Fruit fly (Drosophila melanogaster) whole organism, embryonic: Measurements from ENCODE around the gene CG14400.

ENCODE experiments used
- Asciz ChIP-seq: fragments of 200-800 bp; sonication (Bioruptor generic); optimal IDR thresholded peaks from 2 replicates; lab custom pipeline; 2017; ENCODE audit warnings: missing biosample characterization, mild to moderate bottlenecking, missing genetic modification characterization, missing genetic modification reagents
- BEAF-32 ChIP-seq: fragments of 200-800 bp; sonication (Bioruptor generic); optimal IDR thresholded peaks from 3 replicates; lab custom pipeline; 2017; ENCODE audit warnings: missing biosample characterization, missing genetic modification characterization, mild to moderate bottlenecking, moderate library complexity, missing genetic modification reagents
- Bdp1 ChIP-seq: fragments of 200-800 bp; sonication (Bioruptor generic); optimal IDR thresholded peaks from 3 replicates; lab custom pipeline; 2016; ENCODE audit warnings: missing biosample characterization, missing genetic modification characterization
- BtbVII ChIP-seq: fragments of 200-800 bp; sonication (Bioruptor generic); optimal IDR thresholded peaks from 3 replicates; lab custom pipeline; 2017; ENCODE audit warnings: missing biosample characterization, mild to moderate bottlenecking, missing genetic modification characterization
- CG12236 ChIP-seq: fragments of 200-800 bp; sonication (Bioruptor generic); optimal IDR thresholded peaks from 2 replicates; lab custom pipeline; 2016; ENCODE audit warnings: missing biosample characterization, missing genetic modification characterization
- CG12659 ChIP-seq: fragments of 200-800 bp; sonication (Bioruptor generic); optimal IDR thresholded peaks from 3 replicates; lab custom pipeline; 2017; ENCODE audit warnings: mild to moderate bottlenecking, missing biosample characterization, missing genetic modification reagents, missing genetic modification characterization
- CG14050 ChIP-seq: fragments of 200-800 bp; sonication (Bioruptor generic); IDR thresholded peaks from 3 replicates; pipeline ENCODE4 v1.3.6; 2022; ENCODE audit warnings: missing biosample characterization, missing genetic modification characterization
- CG14860 ChIP-seq: fragments of 200-800 bp; sonication (Bioruptor generic); IDR thresholded peaks from 3 replicates; pipeline ENCODE4 v1.3.6; 2022; ENCODE audit warnings: missing biosample characterization, missing genetic modification characterization; ENCODE audit not compliant: partially characterized antibody
- CG1647 ChIP-seq: fragments of 200-800 bp; sonication (Bioruptor generic); optimal IDR thresholded peaks from 3 replicates; lab custom pipeline; 2016; ENCODE audit warnings: missing biosample characterization, missing genetic modification characterization
- CG1792 ChIP-seq: fragments of 200-800 bp; sonication (Bioruptor generic); optimal IDR thresholded peaks from 2 replicates; lab custom pipeline; 2016; ENCODE audit warnings: missing biosample characterization, missing genetic modification characterization
- CG2116 ChIP-seq: fragments of 200-800 bp; sonication (Bioruptor generic); optimal IDR thresholded peaks from 3 replicates; lab custom pipeline; 2018; ENCODE audit warnings: missing biosample characterization, mild to moderate bottlenecking, missing genetic modification characterization
- CG31388 ChIP-seq: fragments of 200-800 bp; sonication (Bioruptor generic); optimal IDR thresholded peaks from 2 replicates; lab custom pipeline; 2016; ENCODE audit warnings: missing biosample characterization, missing genetic modification characterization
- CG3163 ChIP-seq: fragments of 200-800 bp; sonication (Bioruptor generic); optimal IDR thresholded peaks from 3 replicates; lab custom pipeline; 2016; ENCODE audit warnings: missing biosample characterization, missing genetic modification characterization
- CG32532 ChIP-seq: fragments of 200-800 bp; sonication (Bioruptor generic); IDR thresholded peaks from 2 replicates; pipeline ENCODE4 v1.3.6; 2022; ENCODE audit warnings: missing biosample characterization, missing genetic modification characterization
- CG3838 ChIP-seq: fragments of 200-800 bp; sonication (Bioruptor generic); optimal IDR thresholded peaks from 3 replicates; lab custom pipeline; 2016; ENCODE audit warnings: missing biosample characterization, missing genetic modification characterization
- CG3847 ChIP-seq: fragments of 200-800 bp; sonication (Bioruptor generic); IDR thresholded peaks from 2 replicates; pipeline ENCODE4 v1.3.6; 2022; ENCODE audit warnings: missing biosample characterization, missing genetic modification characterization
- CG4404 ChIP-seq: fragments of 200-800 bp; sonication (Bioruptor generic); IDR thresholded peaks from 2 replicates; pipeline ENCODE4 v1.3.6; 2022; ENCODE audit warnings: missing biosample characterization, missing genetic modification characterization
- CG4820 ChIP-seq: fragments of 200-800 bp; sonication (Bioruptor generic); optimal IDR thresholded peaks from 3 replicates; lab custom pipeline; 2016; ENCODE audit warnings: missing biosample characterization, missing genetic modification characterization
- CG5245 ChIP-seq: fragments of 200-800 bp; sonication (Bioruptor generic); optimal IDR thresholded peaks from 3 replicates; lab custom pipeline; 2016; ENCODE audit warnings: missing biosample characterization, missing genetic modification characterization
- CG6689 ChIP-seq: fragments of 200-800 bp; sonication (Bioruptor generic); IDR thresholded peaks from 2 replicates; pipeline ENCODE4 v1.3.6; 2022; ENCODE audit warnings: missing biosample characterization, missing genetic modification characterization
- CG7372 ChIP-seq: fragments of 200-800 bp; sonication (Bioruptor generic); IDR thresholded peaks from 2 replicates; pipeline ENCODE4 v1.3.6; 2022; ENCODE audit warnings: missing biosample characterization, missing genetic modification characterization
- CG8944 ChIP-seq: fragments of 200-800 bp; sonication (Bioruptor generic); optimal IDR thresholded peaks from 3 replicates; lab custom pipeline; 2016; ENCODE audit warnings: missing biosample characterization, missing genetic modification characterization
- CG9215 ChIP-seq: fragments of 200-800 bp; sonication (Bioruptor generic); IDR thresholded peaks from 2 replicates; pipeline ENCODE4 v1.3.6; 2022; ENCODE audit warnings: missing biosample characterization, missing genetic modification characterization
- Doc3 ChIP-seq: fragments of 200-800 bp; sonication (Bioruptor generic); IDR thresholded peaks from 3 replicates; pipeline ENCODE4 v1.3.6; 2022; ENCODE audit warnings: missing biosample characterization, missing genetic modification characterization; ENCODE audit not compliant: partially characterized antibody
- Ets65A ChIP-seq: fragments of 200-800 bp; sonication (Bioruptor generic); peaks from one replicate; lab custom pipeline; 2016; ENCODE audit warnings: missing biosample characterization, missing genetic modification characterization
- HLHmδ ChIP-seq: fragments of 200-800 bp; sonication (Bioruptor generic); optimal IDR thresholded peaks from 2 replicates; lab custom pipeline; 2018; ENCODE audit warnings: missing biosample characterization, mild to moderate bottlenecking, missing genetic modification characterization, moderate library complexity
- Hmr ChIP-seq: fragments of 200-800 bp; sonication (Bioruptor generic); optimal IDR thresholded peaks from 3 replicates; lab custom pipeline; 2017; ENCODE audit warnings: mild to moderate bottlenecking, missing biosample characterization, missing genetic modification reagents, missing genetic modification characterization
- Hr78 ChIP-seq, 2 experiments: fragments of 200-800 bp in 1 of 2; fragments of >200 bp in 1 of 2; sonication (Bioruptor generic) in 1 of 2; optimal IDR thresholded peaks; 2 replicates each; lab custom pipeline; 2017 to 2019; ENCODE audit warnings: missing biosample characterization in 2 of 2, missing genetic modification characterization in 2 of 2, mild to moderate bottlenecking in 1 of 2, moderate library complexity in 1 of 2
- Hsf ChIP-seq: fragments of 200-800 bp; sonication (Bioruptor generic); optimal IDR thresholded peaks from 3 replicates; lab custom pipeline; 2016; ENCODE audit warnings: missing biosample characterization, missing genetic modification characterization
- MESR4 ChIP-seq: fragments of 200-800 bp; sonication (Bioruptor generic); optimal IDR thresholded peaks from 2 replicates; lab custom pipeline; 2018; ENCODE audit warnings: missing biosample characterization, mild to moderate bottlenecking, missing genetic modification characterization, moderate library complexity
- Nf-YC ChIP-seq: fragments of 200-800 bp; optimal IDR thresholded peaks from 3 replicates; lab custom pipeline; 2019; ENCODE audit warnings: missing biosample characterization, mild to moderate bottlenecking, missing genetic modification characterization, moderate library complexity
- Rx ChIP-seq: fragments of 200-800 bp; sonication (Bioruptor generic); IDR thresholded peaks from 2 replicates; pipeline ENCODE4 v1.3.6; 2022; ENCODE audit warnings: missing biosample characterization, missing genetic modification characterization
- Sin3A ChIP-seq: fragments of >200 bp; optimal IDR thresholded peaks from 2 replicates; lab custom pipeline; 2018
- TFAM ChIP-seq: fragments of 200-800 bp; sonication (Bioruptor generic); optimal IDR thresholded peaks from 2 replicates; lab custom pipeline; 2017; ENCODE audit warnings: missing biosample characterization, missing genetic modification characterization, inconsistent platforms
- Usf ChIP-seq: fragments of 200-800 bp; sonication (Bioruptor generic); optimal IDR thresholded peaks from 2 replicates; lab custom pipeline; 2017; ENCODE audit warnings: missing genotype, missing biosample characterization, missing genetic modification characterization
- chinmo ChIP-seq: fragments of 200-800 bp; sonication (Bioruptor generic); IDR thresholded peaks from 4 replicates; pipeline ENCODE4 v1.3.6; 2022; ENCODE audit warnings: missing biosample characterization, missing genetic modification characterization; ENCODE audit not compliant: partially characterized antibody
- dpn ChIP-seq, 2 experiments: fragments of 200-800 bp; sonication (Bioruptor generic); optimal IDR thresholded peaks; 3 replicates each; lab custom pipeline; 2016; ENCODE audit warnings: missing biosample characterization in 2 of 2, missing genetic modification characterization in 2 of 2
- esg ChIP-seq: fragments of 200-800 bp; sonication (Bioruptor generic); conservative IDR thresholded peaks from 2 replicates; pipeline ENCODE4 v1.3.6; 2022; ENCODE audit warnings: missing biosample characterization, missing genetic modification characterization
- fru ChIP-seq: fragments of >200 bp; optimal IDR thresholded peaks from 2 replicates; lab custom pipeline; 2017
- gsb-n ChIP-seq: fragments of 200-800 bp; sonication (Bioruptor generic); optimal IDR thresholded peaks from 3 replicates; lab custom pipeline; 2018; ENCODE audit warnings: missing biosample characterization, mild to moderate bottlenecking, missing genetic modification characterization
- luna ChIP-seq: fragments of 200-800 bp; sonication (Bioruptor generic); optimal IDR thresholded peaks from 2 replicates; lab custom pipeline; 2016; ENCODE audit warnings: missing biosample characterization, missing genetic modification characterization
- nerfin-1 ChIP-seq: fragments of 200-800 bp; sonication (Bioruptor generic); optimal IDR thresholded peaks from 3 replicates; lab custom pipeline; 2019; ENCODE audit warnings: missing biosample characterization, mild to moderate bottlenecking, missing genetic modification characterization, moderate library complexity
- oc ChIP-seq: fragments of 200-800 bp; sonication (Bioruptor generic); optimal IDR thresholded peaks from 2 replicates; lab custom pipeline; 2018; ENCODE audit warnings: missing biosample characterization, mild to moderate bottlenecking, missing genetic modification characterization, moderate library complexity
- org-1 ChIP-seq: fragments of 200-800 bp; sonication (Bioruptor generic); optimal IDR thresholded peaks from 2 replicates; lab custom pipeline; 2017; ENCODE audit warnings: missing biosample characterization, missing genetic modification characterization
- salm ChIP-seq: fragments of 200-800 bp; sonication (Bioruptor generic); optimal IDR thresholded peaks from 2 replicates; lab custom pipeline; 2018; ENCODE audit warnings: missing biosample characterization, mild to moderate bottlenecking, missing genetic modification characterization
- scrt ChIP-seq: fragments of 200-800 bp; sonication (Bioruptor generic); optimal IDR thresholded peaks from 2 replicates; lab custom pipeline; 2018; ENCODE audit warnings: missing biosample characterization, mild to moderate bottlenecking, missing genetic modification characterization, moderate library complexity
- seq ChIP-seq: fragments of 200-800 bp; sonication (Bioruptor generic); IDR thresholded peaks from 2 replicates; pipeline ENCODE4 v1.3.6; 2022; ENCODE audit warnings: missing biosample characterization, missing genetic modification characterization
- sug ChIP-seq: fragments of 200-800 bp; optimal IDR thresholded peaks from 2 replicates; lab custom pipeline; 2019; ENCODE audit warnings: missing biosample characterization, mild to moderate bottlenecking, missing genetic modification characterization, moderate library complexity
- zen2 ChIP-seq: fragments of 200-800 bp; sonication (Bioruptor generic); IDR thresholded peaks from 3 replicates; pipeline ENCODE4 v1.3.6; 2022; ENCODE audit warnings: missing biosample characterization, missing genetic modification characterization; ENCODE audit not compliant: partially characterized antibody
- zfh2 ChIP-seq: fragments of 200-800 bp; sonication (Bioruptor generic); optimal IDR thresholded peaks from 2 replicates; lab custom pipeline; 2016; ENCODE audit warnings: missing biosample characterization, missing genetic modification characterization

CG14400 gene

dm6 chr2L:20889857-20890606, 32.3 kb upstream of the CG14400 start (continued):
- TF ChIP-seq CG12236 (GFP tag; lab: Kevin White, UChicago) (no peak), sug (tag; lab: Kevin White, UChicago) (peak; percentile 38), Ets65A (GFP tag; lab: Kevin White, UChicago) (no peak), CG1792 (GFP tag; lab: Kevin White, UChicago) (peak; percentile 6), Doc3 (GFP tag; lab: Robert Waterston, UW) (no peak), salm (tag; lab: Kevin White, UChicago) (no peak), Hsf (peak; percentile 14), org-1 (GFP tag; lab: Kevin White, UChicago) (peak; percentile 38), BEAF-32 (GFP tag; lab: Kevin White, UChicago) (no peak), CG2116 (GFP tag; lab: Kevin White, UChicago) (no peak), nerfin-1 (tag; lab: Kevin White, UChicago) (no peak), fru (lab: Kevin White, UChicago) (no peak), CG6689 (GFP tag; lab: Robert Waterston, UW) (no peak), CG14050 (no peak), esg (no peak), BtbVII (GFP tag; lab: Kevin White, UChicago) (peak; percentile 23), Sin3A (lab: Kevin White, UChicago) (no peak), Hr78 (GFP tag; optimal IDR thresholded peaks at IDR 0.05; lab: Kevin White, UChicago) (peak in 1 of 2 experiments; percentile 29), CG8944 (no peak), CG4404 (no peak), CG32532 (no peak; the same call in 1 of the 2 replicates), chinmo (GFP tag; lab: Robert Waterston, UW) (peak; percentile 93), Nf-YC (tag; lab: Kevin White, UChicago) (peak; percentile 72), CG3163 (GFP tag; lab: Kevin White, UChicago) (peak; percentile 20), dpn (GFP tag; optimal IDR thresholded peaks at IDR 0.05; lab: Kevin White, UChicago) (peak; percentile 36 to 57), CG9215 (no peak), Bdp1 (GFP tag; lab: Kevin White, UChicago) (peak; percentile 7), Rx (GFP tag; lab: Robert Waterston, UW) (0 out of 2 replicates have a peak, but pooled peaks have one; percentile 8), CG7372 (no peak), scrt (GFP tag; lab: Kevin White, UChicago) (no peak), Asciz (GFP tag; lab: Kevin White, UChicago) (peak; percentile 65), TFAM (GFP tag; lab: Kevin White, UChicago) (no peak), Hmr (GFP tag; lab: Kevin White, UChicago) (peak; percentile 0), CG31388 (GFP tag; lab: Kevin White, UChicago) (no peak), CG3838 (GFP tag; lab: Kevin White, UChicago) (no peak), oc (tag; lab: Kevin White, UChicago) (peak; percentile 73), seq (GFP tag; lab: Robert Waterston, UW) (no peak; the same call in 1 of the 2 replicates), HLHmδ (GFP tag; lab: Kevin White, UChicago) (peak; percentile 52), zen2 (0 out of 3 replicates have a peak, but pooled peaks have one; percentile 15), Usf (GFP tag; lab: Kevin White, UChicago) (no peak), CG4820 (peak; percentile 44), gsb-n (peak; percentile 45), CG12659 (GFP tag; lab: Kevin White, UChicago) (peak; percentile 24), CG1647 (GFP tag; lab: Kevin White, UChicago) (no peak), CG14860 (GFP tag; lab: Robert Waterston, UW) (no peak), luna (GFP tag; lab: Kevin White, UChicago) (no peak), CG5245 (GFP tag; lab: Kevin White, UChicago) (no peak), MESR4 (GFP tag; lab: Kevin White, UChicago) (no peak), zfh2 (GFP tag; lab: Kevin White, UChicago) (no peak), CG3847 (no peak)
